Fruit fly (Drosophila melanogaster) whole organism, embryonic: ENCODE results near the gene bsf.

ENCODE experiments used
- Abd-B ChIP-seq: fragments of 200-800 bp; sonication (Bioruptor generic); optimal IDR thresholded peaks from 2 replicates; lab custom pipeline; 2018; ENCODE audit warnings: missing biosample characterization, mild to moderate bottlenecking, missing genetic modification characterization, moderate library complexity
- Bgb ChIP-seq: fragments of 200-800 bp; sonication (Bioruptor generic); IDR thresholded peaks from 2 replicates; pipeline ENCODE4 v1.3.6; 2022; ENCODE audit warnings: missing biosample characterization, missing genetic modification characterization; ENCODE audit not compliant: partially characterized antibody
- CG10267 ChIP-seq: fragments of 200-800 bp; sonication (Bioruptor generic); optimal IDR thresholded peaks from 2 replicates; lab custom pipeline; 2018; ENCODE audit warnings: missing biosample characterization, mild to moderate bottlenecking, missing genetic modification characterization, moderate library complexity
- CG10979 ChIP-seq: fragments of 200-800 bp; sonication (Bioruptor generic); optimal IDR thresholded peaks from 2 replicates; lab custom pipeline; 2018; ENCODE audit warnings: missing biosample characterization, mild to moderate bottlenecking, missing genetic modification characterization, moderate library complexity
- CG12104 ChIP-seq: fragments of 200-800 bp; sonication (Bioruptor generic); optimal IDR thresholded peaks from 3 replicates; lab custom pipeline; 2016; ENCODE audit warnings: missing biosample characterization, missing genetic modification characterization
- CG12942 ChIP-seq: fragments of 200-800 bp; sonication (Bioruptor generic); optimal IDR thresholded peaks from 3 replicates; lab custom pipeline; 2016; ENCODE audit warnings: missing biosample characterization, missing genetic modification characterization
- CG14860 ChIP-seq: fragments of 200-800 bp; sonication (Bioruptor generic); IDR thresholded peaks from 3 replicates; pipeline ENCODE4 v1.3.6; 2022; ENCODE audit warnings: missing biosample characterization, missing genetic modification characterization; ENCODE audit not compliant: partially characterized antibody
- CG15514 ChIP-seq: fragments of 200-800 bp; sonication (Bioruptor generic); optimal IDR thresholded peaks from 3 replicates; lab custom pipeline; 2017; ENCODE audit warnings: missing biosample characterization, missing genetic modification characterization, mild to moderate bottlenecking, moderate library complexity, missing genetic modification reagents
- CG16815 ChIP-seq: fragments of 200-800 bp; sonication (Bioruptor generic); optimal IDR thresholded peaks from 3 replicates; lab custom pipeline; 2017; ENCODE audit warnings: missing biosample characterization, mild to moderate bottlenecking, missing genetic modification characterization
- CG17186 ChIP-seq: fragments of 200-800 bp; sonication (Bioruptor generic); optimal IDR thresholded peaks from 3 replicates; lab custom pipeline; 2017; ENCODE audit warnings: missing biosample characterization, missing genetic modification reagents, missing genetic modification characterization
- CG17829 ChIP-seq: fragments of 200-800 bp; optimal IDR thresholded peaks from 2 replicates; lab custom pipeline; 2019; ENCODE audit warnings: missing biosample characterization, mild to moderate bottlenecking, missing genetic modification characterization, moderate library complexity
- CG17912 ChIP-seq: fragments of 200-800 bp; sonication (Bioruptor generic); optimal IDR thresholded peaks from 2 replicates; lab custom pipeline; 2018; ENCODE audit warnings: missing biosample characterization, mild to moderate bottlenecking, missing genetic modification characterization
- CG2120 ChIP-seq: fragments of 200-800 bp; sonication (Bioruptor generic); optimal IDR thresholded peaks from 3 replicates; lab custom pipeline; 2016; ENCODE audit warnings: missing biosample characterization, missing genetic modification characterization
- CG3163 ChIP-seq: fragments of 200-800 bp; sonication (Bioruptor generic); optimal IDR thresholded peaks from 3 replicates; lab custom pipeline; 2016; ENCODE audit warnings: missing biosample characterization, missing genetic modification characterization
- CG34224 ChIP-seq: fragments of 200-800 bp; sonication (Bioruptor generic); IDR thresholded peaks from 3 replicates; pipeline ENCODE4 v1.3.6; 2022; ENCODE audit warnings: missing biosample characterization, missing genetic modification characterization; ENCODE audit not compliant: partially characterized antibody
- CG4282 ChIP-seq: fragments of 200-800 bp; sonication (Bioruptor generic); optimal IDR thresholded peaks from 2 replicates; lab custom pipeline; 2016; ENCODE audit warnings: missing biosample characterization, missing genetic modification characterization
- CG4328 ChIP-seq: fragments of 200-800 bp; sonication (Bioruptor generic); optimal IDR thresholded peaks from 3 replicates; lab custom pipeline; 2017; ENCODE audit warnings: missing biosample characterization, missing genetic modification reagents, missing genetic modification characterization
- CG4424 ChIP-seq: fragments of 200-800 bp; sonication (Bioruptor generic); optimal IDR thresholded peaks from 3 replicates; lab custom pipeline; 2016; ENCODE audit warnings: missing biosample characterization, missing genetic modification characterization
- CG5180 ChIP-seq: fragments of 200-800 bp; sonication (Bioruptor generic); optimal IDR thresholded peaks from 3 replicates; lab custom pipeline; 2017; ENCODE audit warnings: missing biosample characterization, missing genetic modification characterization, mild to moderate bottlenecking, moderate library complexity, missing genetic modification reagents
- CG8290 ChIP-seq, 3 experiments: fragments of 200-800 bp; sonication (Bioruptor generic); optimal IDR thresholded peaks; 2 replicates each; lab custom pipeline; 2016 to 2019; ENCODE audit warnings: missing biosample characterization in 3 of 3, missing genetic modification characterization in 3 of 3, mild to moderate bottlenecking in 2 of 3, moderate library complexity in 1 of 3
- Ets97D ChIP-seq: fragments of 200-800 bp; sonication (Bioruptor generic); optimal IDR thresholded peaks from 3 replicates; lab custom pipeline; 2016; ENCODE audit warnings: missing biosample characterization, missing genetic modification characterization
- Jarid2 ChIP-seq: fragments of 200-800 bp; sonication (Bioruptor generic); optimal IDR thresholded peaks from 3 replicates; lab custom pipeline; 2017; ENCODE audit warnings: mild to moderate bottlenecking, missing biosample characterization, missing genetic modification reagents, missing genetic modification characterization
- MESR4 ChIP-seq: fragments of 200-800 bp; sonication (Bioruptor generic); optimal IDR thresholded peaks from 2 replicates; lab custom pipeline; 2018; ENCODE audit warnings: missing biosample characterization, mild to moderate bottlenecking, missing genetic modification characterization, moderate library complexity
- NFAT ChIP-seq: fragments of 200-800 bp; sonication (Bioruptor generic); IDR thresholded peaks from 2 replicates; pipeline ENCODE4 v1.3.6; 2022; ENCODE audit warnings: missing biosample characterization, missing genetic modification characterization
- Nf-YB ChIP-seq: fragments of 200-800 bp; sonication (Bioruptor generic); optimal IDR thresholded peaks from 3 replicates; lab custom pipeline; 2019; ENCODE audit warnings: missing biosample characterization, mild to moderate bottlenecking, missing genetic modification characterization, moderate library complexity
- Opbp ChIP-seq: fragments of 200-800 bp; sonication (Bioruptor generic); IDR thresholded peaks from 3 replicates; pipeline ENCODE4 v1.3.6; 2022; ENCODE audit warnings: missing biosample characterization, missing genetic modification characterization; ENCODE audit not compliant: partially characterized antibody
- Ptx1 ChIP-seq: fragments of 200-800 bp; sonication (Bioruptor generic); IDR thresholded peaks from 2 replicates; pipeline ENCODE4 v1.3.6; 2022; ENCODE audit warnings: missing biosample characterization, missing genetic modification characterization
- Ssrp ChIP-seq: fragments of 200-800 bp; sonication (Bioruptor generic); optimal IDR thresholded peaks from 2 replicates; lab custom pipeline; 2018; ENCODE audit warnings: missing biosample characterization, mild to moderate bottlenecking, missing genetic modification characterization, moderate library complexity
- Trl ChIP-seq, 3 experiments: fragments of >200 bp in 2 of 3; fragments of 200-800 bp in 1 of 3; sonication (Bioruptor generic) in 1 of 3; optimal IDR thresholded peaks; 2 replicates in 1 of 3; 3 replicates in 2 of 3; lab custom pipeline; 2016 to 2017; ENCODE audit warnings: missing biosample characterization in 1 of 3, missing genetic modification characterization in 1 of 3
- Xbp1 ChIP-seq: fragments of 200-800 bp; sonication (Bioruptor generic); optimal IDR thresholded peaks from 3 replicates; lab custom pipeline; 2016; ENCODE audit warnings: missing biosample characterization, mild to moderate bottlenecking, missing genetic modification characterization
- Xrp1 ChIP-seq: fragments of 200-800 bp; sonication (Bioruptor generic); IDR thresholded peaks from 2 replicates; pipeline ENCODE4 v1.3.6; 2022; ENCODE audit warnings: missing biosample characterization, missing genetic modification characterization
- cg ChIP-seq: fragments of 200-800 bp; sonication (Bioruptor generic); optimal IDR thresholded peaks from 3 replicates; lab custom pipeline; 2019; ENCODE audit warnings: missing biosample characterization, mild to moderate bottlenecking, missing genetic modification characterization, moderate library complexity
- gfzf ChIP-seq: fragments of 200-800 bp; sonication (Bioruptor generic); optimal IDR thresholded peaks from 2 replicates; lab custom pipeline; 2016; ENCODE audit warnings: missing biosample characterization, mild to moderate bottlenecking, missing genetic modification characterization, moderate library complexity
- grau ChIP-seq: fragments of 200-800 bp; optimal IDR thresholded peaks from 3 replicates; lab custom pipeline; 2019; ENCODE audit warnings: missing biosample characterization, mild to moderate bottlenecking, missing genetic modification characterization, moderate library complexity
- grn ChIP-seq: fragments of 200-800 bp; sonication (Bioruptor generic); optimal IDR thresholded peaks from 3 replicates; lab custom pipeline; 2017; ENCODE audit warnings: missing biosample characterization, missing genetic modification characterization
- hkb ChIP-seq, 2 experiments: fragments of 200-800 bp in 1 of 2; fragments of >200 bp in 1 of 2; sonication (Bioruptor generic) in 1 of 2; IDR thresholded peaks in 1 of 2; optimal IDR thresholded peaks in 1 of 2; 2 replicates each; pipeline versions ENCODE4 v1.3.6 to Lab custom; 2017 to 2022; ENCODE audit warnings: missing biosample characterization in 1 of 2, missing genetic modification characterization in 1 of 2
- ind ChIP-seq: fragments of 200-800 bp; sonication (Bioruptor generic); optimal IDR thresholded peaks from 3 replicates; lab custom pipeline; 2016; ENCODE audit warnings: missing biosample characterization, missing genetic modification characterization
- onecut ChIP-seq: fragments of 200-800 bp; sonication (Bioruptor generic); IDR thresholded peaks from 2 replicates; pipeline ENCODE4 v1.3.6; 2022; ENCODE audit warnings: missing biosample characterization, missing genetic modification characterization
- otp ChIP-seq: fragments of 200-800 bp; sonication (Bioruptor generic); IDR thresholded peaks from 3 replicates; pipeline ENCODE4, ENCODE4 v1.3.6; 2022; ENCODE audit warnings: missing biosample characterization, missing genetic modification characterization
- pan ChIP-seq, 4 experiments: fragments of >200 bp in 3 of 4; fragments of 200-800 bp in 1 of 4; sonication (Bioruptor generic) in 1 of 4; optimal IDR thresholded peaks in 3 of 4; IDR thresholded peaks in 1 of 4; 2 replicates each; pipeline versions ENCODE4 v1.3.6 to Lab custom; 2017 to 2022; ENCODE audit warnings: missing biosample characterization in 2 of 4, missing genetic modification characterization in 2 of 4, mixed read lengths in 1 of 4
- pnt ChIP-seq: fragments of 200-800 bp; sonication (Bioruptor generic); optimal IDR thresholded peaks from 3 replicates; lab custom pipeline; 2016; ENCODE audit warnings: missing biosample characterization, missing genetic modification characterization
- sd ChIP-seq: fragments of 200-800 bp; sonication (Bioruptor generic); optimal IDR thresholded peaks from 3 replicates; lab custom pipeline; 2018; ENCODE audit warnings: missing biosample characterization, mild to moderate bottlenecking, missing genetic modification characterization, moderate library complexity
- slou ChIP-seq: fragments of 200-800 bp; sonication (Bioruptor generic); optimal IDR thresholded peaks from 3 replicates; lab custom pipeline; 2016; ENCODE audit warnings: missing biosample characterization, missing genetic modification characterization
- wek ChIP-seq: fragments of 200-800 bp; sonication (Bioruptor generic); optimal IDR thresholded peaks from 3 replicates; lab custom pipeline; 2018; ENCODE audit warnings: missing biosample characterization, mild to moderate bottlenecking, missing genetic modification characterization, moderate library complexity
- z ChIP-seq: fragments of 200-800 bp; sonication (Bioruptor generic); IDR thresholded peaks from 3 replicates; pipeline ENCODE4 v1.3.6; 2022; ENCODE audit warnings: missing biosample characterization, missing genetic modification characterization
- zfh2 ChIP-seq: fragments of 200-800 bp; sonication (Bioruptor generic); optimal IDR thresholded peaks from 2 replicates; lab custom pipeline; 2016; ENCODE audit warnings: missing biosample characterization, missing genetic modification characterization

Gene bsf

dm6 chr2L:18484382-18485050 is 30.1 kb upstream of the bsf start, which contains the start of gene CG10283 (continued):
- TF ChIP-seq grau (tag; lab: Kevin White, UChicago) = peak; percentile 39
- TF ChIP-seq CG10979 (tag; lab: Kevin White, UChicago) = peak; percentile 36
- TF ChIP-seq otp = no peak
- peak; percentile 22 for TF ChIP-seq CG8290 (GFP tag; optimal IDR thresholded peaks at IDR 0.05; lab: Kevin White, UChicago)
- TF ChIP-seq CG8290 (tag; optimal IDR thresholded peaks at IDR 0.05; lab: Kevin White, UChicago) = peak in 1 of 2 experiments; percentile 57
- TF ChIP-seq CG17186 (GFP tag; lab: Kevin White, UChicago) = peak; percentile 98
- no peak for TF ChIP-seq pan (optimal IDR thresholded peaks at IDR 0.05; lab: Kevin White, UChicago)
- TF ChIP-seq pan (GFP tag; optimal IDR thresholded peaks at IDR 0.05 in 1 of 2, IDR thresholded peaks at IDR 0.05 in 1 of 2) = peak in 1 of 2 experiments; percentile 41
- peak; percentile 32 for TF ChIP-seq ind (GFP tag; lab: Kevin White, UChicago)
- no peak for TF ChIP-seq CG14860 (GFP tag; lab: Robert Waterston, UW)
- TF ChIP-seq CG12942 (GFP tag; lab: Kevin White, UChicago) = peak; percentile 39
- peak; percentile 42 for TF ChIP-seq CG4424 (GFP tag; lab: Kevin White, UChicago)
- peak; percentile 63 for TF ChIP-seq CG15514 (GFP tag; lab: Kevin White, UChicago)
- TF ChIP-seq Jarid2 (GFP tag; lab: Kevin White, UChicago) = peak; percentile 91
- peak; percentile 13 for TF ChIP-seq grn (GFP tag; lab: Kevin White, UChicago)
- peak; percentile 7 for TF ChIP-seq CG12104
- no peak for TF ChIP-seq hkb (optimal IDR thresholded peaks at IDR 0.05; lab: Kevin White, UChicago)
- peak; percentile 43; the same call in 1 of the 2 replicates for TF ChIP-seq hkb (GFP tag; IDR thresholded peaks at IDR 0.05; lab: Robert Waterston, UW)
- peak; percentile 35 for TF ChIP-seq CG3163 (GFP tag; lab: Kevin White, UChicago)
- no peak for TF ChIP-seq pnt
- peak; percentile 43; the same call in 1 of the 2 replicates for TF ChIP-seq Xrp1 (GFP tag; lab: Robert Waterston, UW)
- TF ChIP-seq onecut (GFP tag; lab: Robert Waterston, UW) = peak; percentile 49; the same call in 1 of the 2 replicates
- peak; percentile 90 for TF ChIP-seq Trl (optimal IDR thresholded peaks at IDR 0.05; lab: Kevin White, UChicago)
- no peak for TF ChIP-seq Trl (GFP tag; optimal IDR thresholded peaks at IDR 0.05; lab: Kevin White, UChicago)
- no peak for TF ChIP-seq CG4328 (GFP tag; lab: Kevin White, UChicago)
- TF ChIP-seq Ssrp = peak; percentile 32
- peak; percentile 12 for TF ChIP-seq Ets97D
- peak; percentile 54 for TF ChIP-seq gfzf (GFP tag; lab: Kevin White, UChicago)
- TF ChIP-seq sd (tag; lab: Kevin White, UChicago) = peak; percentile 27
- peak; percentile 71 for TF ChIP-seq CG10267 (tag; lab: Kevin White, UChicago)
- peak; percentile 42; the same call in 1 of the 3 replicates for TF ChIP-seq Opbp
- TF ChIP-seq CG16815 (GFP tag; lab: Kevin White, UChicago) = peak; percentile 37
- TF ChIP-seq CG34224 (GFP tag; lab: Robert Waterston, UW) = no peak
- TF ChIP-seq CG2120 = peak; percentile 47
- peak; percentile 44 for TF ChIP-seq CG5180
- TF ChIP-seq NFAT = peak; percentile 47; the same call in 1 of the 2 replicates
- no peak for TF ChIP-seq CG4282 (GFP tag; lab: Kevin White, UChicago)
- TF ChIP-seq Ptx1 (GFP tag; lab: Robert Waterston, UW) = peak; percentile 56
- TF ChIP-seq Xbp1 (GFP tag; lab: Kevin White, UChicago) = peak; percentile 50
- TF ChIP-seq Bgb (GFP tag; lab: Robert Waterston, UW) = no peak
- TF ChIP-seq wek (GFP tag; lab: Kevin White, UChicago) = peak; percentile 28
- peak; percentile 8 for TF ChIP-seq zfh2 (GFP tag; lab: Kevin White, UChicago)
- TF ChIP-seq CG17829 (tag; lab: Kevin White, UChicago) = peak; percentile 45
- peak; percentile 17 for TF ChIP-seq MESR4 (GFP tag; lab: Kevin White, UChicago)
- TF ChIP-seq slou (GFP tag; lab: Kevin White, UChicago) = no peak
- TF ChIP-seq z = peak; percentile 75; the same call in 2 of the 3 replicates
- TF ChIP-seq cg (GFP tag; lab: Kevin White, UChicago) = peak; percentile 29
- peak; percentile 26 for TF ChIP-seq Nf-YB
- TF ChIP-seq CG17912 = no peak
- TF ChIP-seq Abd-B = peak; percentile 69
